Fruit fly (Drosophila melanogaster) whole organism: ENCODE results near the gene CG4572.

Experiments used
- CG8478 ChIP-seq: fragments of >200 bp; optimal IDR thresholded peaks from 2 replicates; lab custom pipeline; 2018; ENCODE audit warnings: inconsistent platforms
- EcR ChIP-seq, 2 experiments: fragments of >200 bp; optimal IDR thresholded peaks; 2 replicates each; lab custom pipeline; 2017; ENCODE audit warnings: missing biosample characterization in 2 of 2, missing genetic modification characterization in 2 of 2, missing genetic modification reagents in 2 of 2
- pan ChIP-seq: fragments of >200 bp; optimal IDR thresholded peaks from 2 replicates; lab custom pipeline; 2017
- usp ChIP-seq: fragments of >200 bp; optimal IDR thresholded peaks from 2 replicates; lab custom pipeline; 2017; ENCODE audit warnings: missing biosample characterization, missing genetic modification characterization, mixed read lengths

- TF ChIP-seq EcR (GFP tag; optimal IDR thresholded peaks at IDR 0.05; lab: Kevin White, UChicago) (no peak), pan (lab: Kevin White, UChicago) (no peak), usp (GFP tag; lab: Kevin White, UChicago) (no peak), CG8478 (no peak)
Observed at dm6 chr3R:19834982-19835381, 29.2 kb downstream of the CG4572 start.
